Worm (Caenorhabditis elegans) whole organism, L2 larva: Measurements from ENCODE around the gene srx-120.

ENCODE experiments used
- C34F6.9 ChIP-seq: fragments of 150-350 bp; optimal IDR thresholded peaks from 2 replicates; lab custom pipeline; 2014; ENCODE audit warnings: missing biosample characterization, missing genetic modification characterization
- ZK546.5 ChIP-seq: sonication (generic microtip); optimal IDR thresholded peaks from 2 replicates; lab custom pipeline; 2017; ENCODE audit warnings: missing biosample characterization, missing genetic modification characterization
- ama-1 ChIP-seq: fragments of 150-350 bp; optimal IDR thresholded peaks from 2 replicates; lab custom pipeline; 2018; ENCODE audit warnings: inconsistent platforms
- ceh-16 ChIP-seq: fragments of 150-350 bp; optimal IDR thresholded peaks from 2 replicates; lab custom pipeline; 2014; ENCODE audit warnings: missing biosample characterization, missing genetic modification characterization
- crh-2 ChIP-seq: sonication (generic microtip); optimal IDR thresholded peaks from 2 replicates; lab custom pipeline; 2017; ENCODE audit warnings: missing biosample characterization, missing genetic modification characterization
- egl-27 ChIP-seq: sonication (generic microtip); optimal IDR thresholded peaks from 3 replicates; lab custom pipeline; 2017; ENCODE audit warnings: missing biosample characterization, missing genetic modification reagents, missing genetic modification characterization
- lin-13 ChIP-seq: fragments of 150-350 bp; optimal IDR thresholded peaks from 2 replicates; lab custom pipeline; 2014; ENCODE audit warnings: missing biosample characterization, missing genetic modification reagents, missing genetic modification characterization
- lin-39 ChIP-seq: fragments of 150-350 bp; optimal IDR thresholded peaks from 2 replicates; lab custom pipeline; 2014; ENCODE audit warnings: missing biosample characterization, missing genetic modification reagents, missing genetic modification characterization
- mbf-1 ChIP-seq: sonication (generic microtip); optimal IDR thresholded peaks from 2 replicates; lab custom pipeline; 2017; ENCODE audit warnings: missing biosample characterization, missing genetic modification characterization
- nhr-23 ChIP-seq: fragments of 150-350 bp; optimal IDR thresholded peaks from 2 replicates; lab custom pipeline; 2014; ENCODE audit warnings: missing biosample characterization, missing genetic modification reagents, missing genetic modification characterization
- nhr-25 ChIP-seq: fragments of 150-350 bp; sonication (generic microtip); optimal IDR thresholded peaks from 3 replicates; lab custom pipeline; 2014; ENCODE audit warnings: missing biosample characterization, missing genetic modification characterization
- nhr-77 ChIP-seq: fragments of 150-350 bp; optimal IDR thresholded peaks from 2 replicates; lab custom pipeline; 2014; ENCODE audit warnings: missing biosample characterization, missing genetic modification characterization
- snpc-4 ChIP-seq: fragments of 150-350 bp; optimal IDR thresholded peaks from 2 replicates; lab custom pipeline; 2014; ENCODE audit warnings: missing biosample characterization, missing genetic modification characterization
- ztf-11 ChIP-seq: sonication (generic microtip); optimal IDR thresholded peaks from 2 replicates; lab custom pipeline; 2017; ENCODE audit warnings: missing biosample characterization, missing genetic modification characterization

DNA sequence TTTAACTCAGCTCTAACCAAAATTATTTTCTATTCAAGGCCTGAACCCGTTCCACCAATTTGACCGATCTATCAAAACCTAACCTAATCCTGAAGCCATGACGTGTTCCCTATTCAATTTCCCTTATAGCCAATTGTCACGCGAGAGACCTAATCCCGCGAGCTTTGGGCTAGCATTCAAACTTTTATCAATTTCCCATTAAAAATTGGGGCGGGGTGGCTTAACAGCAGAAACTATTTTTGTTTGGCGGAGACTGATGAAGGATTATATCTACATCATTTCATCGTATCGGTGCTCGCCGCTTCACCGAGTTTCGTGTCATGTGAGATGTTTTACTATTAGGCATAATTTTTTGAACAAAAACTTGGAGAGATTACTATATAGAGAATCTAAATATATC is 42.2 kb upstream of the srx-120 start:
- TF ChIP-seq mbf-1 (no peak), ama-1 (lab: Kevin White, UChicago) (no peak), snpc-4 (no peak), lin-13 (GFP tag; lab: Kevin White, UChicago) (no peak), lin-39 (tag; lab: Kevin White, UChicago) (no peak), nhr-77 (no peak), crh-2 (tag; lab: Kevin White, UChicago) (no peak), nhr-23 (no peak), ceh-16 (no peak), egl-27 (tag; lab: Kevin White, UChicago) (no peak), C34F6.9 (tag; lab: Kevin White, UChicago) (no peak), ztf-11 (tag; lab: Kevin White, UChicago) (no peak), nhr-25 (no peak), ZK546.5 (tag; lab: Kevin White, UChicago) (no peak)
